Worm (Caenorhabditis elegans) whole organism, early embryonic: ENCODE data around the gene lips-11.

Source experiments
- B0310.2 ChIP-seq: sonication (generic microtip); optimal IDR thresholded peaks from 2 replicates; lab custom pipeline; 2016; ENCODE audit warnings: mild to moderate bottlenecking, missing genetic modification characterization, missing compliant biosample characterization
- F13C5.2 ChIP-seq: sonication (generic microtip); optimal IDR thresholded peaks from 2 replicates; lab custom pipeline; 2017; ENCODE audit warnings: mild to moderate bottlenecking, missing genetic modification characterization, inconsistent platforms, missing compliant biosample characterization
- aly-1 ChIP-seq: sonication (generic microtip); optimal IDR thresholded peaks from 2 replicates; lab custom pipeline; 2016; ENCODE audit warnings: missing genetic modification characterization, missing compliant biosample characterization
- ama-1 ChIP-seq: fragments of 150-350 bp; optimal IDR thresholded peaks from 2 replicates; lab custom pipeline; 2014
- ceh-13 ChIP-seq: fragments of 200-800 bp; sonication (Bioruptor generic); optimal IDR thresholded peaks from 2 replicates; lab custom pipeline; 2018; ENCODE audit warnings: mild to moderate bottlenecking, missing genetic modification characterization, missing compliant biosample characterization
- ets-7 ChIP-seq: sonication (generic microtip); optimal IDR thresholded peaks from 2 replicates; lab custom pipeline; 2016; ENCODE audit warnings: missing genotype, missing genetic modification characterization, missing compliant biosample characterization
- flt-1 ChIP-seq: fragments of 200-800 bp; sonication (Bioruptor generic); IDR thresholded peaks from 2 replicates; pipeline ENCODE4 v1.3.6; 2022; ENCODE audit warnings: missing genetic modification characterization, missing compliant biosample characterization
- hnd-1 ChIP-seq: sonication (generic microtip); optimal IDR thresholded peaks from 2 replicates; lab custom pipeline; 2016; ENCODE audit warnings: missing genetic modification characterization, missing compliant biosample characterization
- scrt-1 ChIP-seq: fragments of 200-800 bp; sonication (Bioruptor generic); IDR thresholded peaks from 2 replicates; pipeline ENCODE4 v1.3.6; 2022; ENCODE audit warnings: missing genetic modification characterization, missing compliant biosample characterization
- sea-1 ChIP-seq: fragments of 200-800 bp; sonication (Bioruptor generic); conservative IDR thresholded peaks from 2 replicates; pipeline ENCODE4 v1.3.6; 2022; ENCODE audit warnings: missing genetic modification characterization, missing compliant biosample characterization
- tra-4 ChIP-seq: sonication (generic microtip); optimal IDR thresholded peaks from 2 replicates; lab custom pipeline; 2017; ENCODE audit warnings: missing genetic modification characterization, missing compliant biosample characterization

- no peak for TF ChIP-seq ama-1 (lab: Kevin White, UChicago)
- TF ChIP-seq hnd-1 = no peak
- TF ChIP-seq F13C5.2 (tag; lab: Kevin White, UChicago) = no peak
- TF ChIP-seq B0310.2 (tag; lab: Kevin White, UChicago) = no peak
- TF ChIP-seq scrt-1 (GFP tag; lab: Robert Waterston, UW) = no peak
- no peak for TF ChIP-seq tra-4
- no peak for TF ChIP-seq ets-7
- no peak for TF ChIP-seq sea-1 (GFP tag; lab: Robert Waterston, UW)
- TF ChIP-seq aly-1 = no peak
- TF ChIP-seq flt-1 = no peak
- no peak for TF ChIP-seq ceh-13 (GFP tag; lab: Kevin White, UChicago)
Measured at ce11 chrII:1106914-1107597, 3.7 kb downstream of the lips-11 start, which contains the start of gene col-40.
